Fruit fly (Drosophila melanogaster) whole organism: ENCODE measurements around the gene CG18258.

ENCODE experiments used
- CG8478 ChIP-seq: fragments of >200 bp; optimal IDR thresholded peaks from 2 replicates; lab custom pipeline; 2018; ENCODE audit warnings: inconsistent platforms
- Dll ChIP-seq: fragments of >200 bp; optimal IDR thresholded peaks from 2 replicates; lab custom pipeline; 2017
- EcR ChIP-seq, 2 experiments: fragments of >200 bp; optimal IDR thresholded peaks; 2 replicates each; lab custom pipeline; 2017; ENCODE audit warnings: missing biosample characterization in 2 of 2, missing genetic modification characterization in 2 of 2, missing genetic modification reagents in 2 of 2
- pan ChIP-seq: fragments of >200 bp; optimal IDR thresholded peaks from 2 replicates; lab custom pipeline; 2017
- psq ChIP-seq: fragments of >200 bp; optimal IDR thresholded peaks from 2 replicates; lab custom pipeline; 2017
- usp ChIP-seq: fragments of >200 bp; optimal IDR thresholded peaks from 2 replicates; lab custom pipeline; 2017; ENCODE audit warnings: missing biosample characterization, missing genetic modification characterization, mixed read lengths

dm6 chrX:17237421-17237820 is 25.3 kb downstream of the CG18258 start:
- no peak for TF ChIP-seq psq (lab: Kevin White, UChicago)
- TF ChIP-seq Dll, result no peak
- TF ChIP-seq EcR (GFP tag; optimal IDR thresholded peaks at IDR 0.05; lab: Kevin White, UChicago), result no peak
- no peak for TF ChIP-seq pan (lab: Kevin White, UChicago)
- TF ChIP-seq CG8478 (lab: Kevin White, UChicago), result no peak
- TF ChIP-seq usp (GFP tag; lab: Kevin White, UChicago), result no peak
